Fruit fly (Drosophila melanogaster): Measurements from ENCODE around the gene indra.

indra gene

dm6 chr3L:1358338-1358737, 16.1 kb upstream of the indra start:
- no peak for TF ChIP-seq CG31627 (GFP tag; optimal IDR thresholded peaks at IDR 0.05)
- peak; percentile 41 for TF ChIP-seq svp (GFP tag)
- no peak for TF ChIP-seq Eip75B (GFP tag; optimal IDR thresholded peaks at IDR 0.05)
- TF ChIP-seq CG6163 (GFP tag; IDR thresholded peaks at IDR 0.05) = 0 out of 3 replicates have a peak, but pooled peaks have one; percentile 45
- peak; percentile 38 for TF ChIP-seq Eip78C (GFP tag)
- no peak for TF ChIP-seq fkh (GFP tag; optimal IDR thresholded peaks at IDR 0.05)
- no peak for TF ChIP-seq esn (GFP tag; optimal IDR thresholded peaks at IDR 0.05)
- TF ChIP-seq CG11902 (GFP tag; optimal IDR thresholded peaks at IDR 0.05) = no peak
- TF ChIP-seq CG3919 (GFP tag; optimal IDR thresholded peaks at IDR 0.05) = peak; percentile 8

- TF ChIP-seq Met (GFP tag; optimal IDR thresholded peaks at IDR 0.05) (no peak), CG3032 (tag; optimal IDR thresholded peaks at IDR 0.05) (no peak), Hr4 (GFP tag; optimal IDR thresholded peaks at IDR 0.05) (no peak), svp (GFP tag) (no peak), CG34406 (GFP tag; optimal IDR thresholded peaks at IDR 0.05) (no peak)
These were observed 12.0 kb upstream of the indra start for dm6 chr3L:1354214-1354613.

dm6 chr3L:1352065-1352464, 9.9 kb upstream of the indra start:
- TF ChIP-seq eg (GFP tag; IDR thresholded peaks at IDR 0.05) = peak; percentile 18; the same call in 1 of the 3 replicates
- peak; percentile 42 for TF ChIP-seq cyc (GFP tag; optimal IDR thresholded peaks at IDR 0.05)
- TF ChIP-seq Hr39 (GFP tag; optimal IDR thresholded peaks at IDR 0.05) = peak; percentile 45
- no peak for TF ChIP-seq CG9139 (GFP tag; optimal IDR thresholded peaks at IDR 0.05)
- TF ChIP-seq fkh (GFP tag; optimal IDR thresholded peaks at IDR 0.05) = no peak
- no peak for TF ChIP-seq fd85E (GFP tag; optimal IDR thresholded peaks at IDR 0.05)
- no peak for TF ChIP-seq CG11294 (GFP tag; IDR thresholded peaks at IDR 0.05)
- no peak for TF ChIP-seq dac (GFP tag; optimal IDR thresholded peaks at IDR 0.05)
- no peak for TF ChIP-seq CG3032 (tag; optimal IDR thresholded peaks at IDR 0.05)
- TF ChIP-seq Eip93F (GFP tag; optimal IDR thresholded peaks at IDR 0.05) = no peak
- peak; percentile 13 for TF ChIP-seq Sox102F (GFP tag; optimal IDR thresholded peaks at IDR 0.05)
- peak; percentile 49 for TF ChIP-seq achi (GFP tag; optimal IDR thresholded peaks at IDR 0.05)
- TF ChIP-seq Eip75B (GFP tag; optimal IDR thresholded peaks at IDR 0.05) = no peak
- peak in 1 of 2 experiments; percentile 28 for TF ChIP-seq salr (GFP tag; optimal IDR thresholded peaks at IDR 0.05)
- no peak for TF ChIP-seq spab (GFP tag; optimal IDR thresholded peaks at IDR 0.05)
- TF ChIP-seq pdm3 (GFP tag; optimal IDR thresholded peaks at IDR 0.05) = peak; percentile 33
- peak; percentile 46 for TF ChIP-seq lz (GFP tag; optimal IDR thresholded peaks at IDR 0.05)
- no peak for TF ChIP-seq CG11902 (GFP tag; optimal IDR thresholded peaks at IDR 0.05)
- TF ChIP-seq dsx (GFP tag; optimal IDR thresholded peaks at IDR 0.05; ENCODE audit: poor library complexity, severe bottlenecking) = peak; percentile 6
- no peak for TF ChIP-seq CG8319 (GFP tag; optimal IDR thresholded peaks at IDR 0.05)
- TF ChIP-seq Smox (GFP tag; optimal IDR thresholded peaks at IDR 0.05) = peak; percentile 40
- TF ChIP-seq Lpt (GFP tag; optimal IDR thresholded peaks at IDR 0.05) = no peak
- TF ChIP-seq CG3919 (GFP tag; optimal IDR thresholded peaks at IDR 0.05) = peak; percentile 34
- no peak for TF ChIP-seq CG1621 (tag; optimal IDR thresholded peaks at IDR 0.05)
- TF ChIP-seq ss (GFP tag; optimal IDR thresholded peaks at IDR 0.05) = no peak
- no peak for TF ChIP-seq CG4318 (GFP tag; optimal IDR thresholded peaks at IDR 0.05)
- TF ChIP-seq CG10669 (GFP tag; optimal IDR thresholded peaks at IDR 0.05) = no peak
- TF ChIP-seq CG6792 (GFP tag; optimal IDR thresholded peaks at IDR 0.05) = no peak
- TF ChIP-seq Met (GFP tag; optimal IDR thresholded peaks at IDR 0.05) = peak; percentile 8
- no peak for TF ChIP-seq CG8119 (GFP tag; IDR thresholded peaks at IDR 0.05)
- peak; percentile 1 for TF ChIP-seq vri (GFP tag; optimal IDR thresholded peaks at IDR 0.05)
- TF ChIP-seq CG15336 (GFP tag; IDR thresholded peaks at IDR 0.05) = peak; percentile 19; the same call in 1 of the 2 replicates
- peak; percentile 77 for TF ChIP-seq svp (GFP tag)
- no peak for TF ChIP-seq net (GFP tag; optimal IDR thresholded peaks at IDR 0.05)
- no peak for TF ChIP-seq CG6808 (GFP tag; optimal IDR thresholded peaks at IDR 0.05)
- no peak for TF ChIP-seq CG11762 (GFP tag; optimal IDR thresholded peaks at IDR 0.05; ENCODE audit: insufficient read depth)
- no peak for TF ChIP-seq CG16779 (tag; optimal IDR thresholded peaks at IDR 0.05)
- no peak for TF ChIP-seq Hr38 (GFP tag; optimal IDR thresholded peaks at IDR 0.05)
- TF ChIP-seq Hr4 (GFP tag; optimal IDR thresholded peaks at IDR 0.05) = no peak
- peak; percentile 21 for TF ChIP-seq acj6 (GFP tag; optimal IDR thresholded peaks at IDR 0.05)
- TF ChIP-seq Ets96B (tag; optimal IDR thresholded peaks at IDR 0.05) = no peak
- no peak for TF ChIP-seq CG7368 (GFP tag; optimal IDR thresholded peaks at IDR 0.05)
- peak; percentile 49 for TF ChIP-seq Sox14 (GFP tag; optimal IDR thresholded peaks at IDR 0.05)

Measured in whole organism, prepupa.